Worm (Caenorhabditis elegans) whole organism, early embryonic: ENCODE measurements around the gene hst-1.
"Not testable (repeated sequence)": the region's sequence is repeated elsewhere in the genome, so short reads cannot be mapped to it uniquely, and the experiment has no call there.

ENCODE experiments used
- B0310.2 ChIP-seq: sonication (generic microtip); optimal IDR thresholded peaks from 2 replicates; lab custom pipeline; 2016; ENCODE audit warnings: mild to moderate bottlenecking, missing genetic modification characterization, missing compliant biosample characterization
- F13C5.2 ChIP-seq: sonication (generic microtip); optimal IDR thresholded peaks from 2 replicates; lab custom pipeline; 2017; ENCODE audit warnings: mild to moderate bottlenecking, missing genetic modification characterization, inconsistent platforms, missing compliant biosample characterization
- aly-1 ChIP-seq: sonication (generic microtip); optimal IDR thresholded peaks from 2 replicates; lab custom pipeline; 2016; ENCODE audit warnings: missing genetic modification characterization, missing compliant biosample characterization
- ama-1 ChIP-seq: fragments of 150-350 bp; optimal IDR thresholded peaks from 2 replicates; lab custom pipeline; 2014
- ceh-13 ChIP-seq: fragments of 200-800 bp; sonication (Bioruptor generic); optimal IDR thresholded peaks from 2 replicates; lab custom pipeline; 2018; ENCODE audit warnings: mild to moderate bottlenecking, missing genetic modification characterization, missing compliant biosample characterization
- ceh-36 ChIP-seq: sonication (generic microtip); optimal IDR thresholded peaks from 2 replicates; lab custom pipeline; 2016; ENCODE audit warnings: missing genetic modification characterization, inconsistent platforms, missing compliant biosample characterization
- ets-7 ChIP-seq: sonication (generic microtip); optimal IDR thresholded peaks from 2 replicates; lab custom pipeline; 2016; ENCODE audit warnings: missing genotype, missing genetic modification characterization, missing compliant biosample characterization
- flt-1 ChIP-seq: fragments of 200-800 bp; sonication (Bioruptor generic); IDR thresholded peaks from 2 replicates; pipeline ENCODE4 v1.3.6; 2022; ENCODE audit warnings: missing genetic modification characterization, missing compliant biosample characterization
- hmbx-1 ChIP-seq: sonication (generic microtip); optimal IDR thresholded peaks from 2 replicates; lab custom pipeline; 2016; ENCODE audit warnings: mild to moderate bottlenecking, missing genetic modification characterization, missing compliant biosample characterization
- hmg-4 ChIP-seq: fragments of 200-800 bp; sonication (Bioruptor generic); optimal IDR thresholded peaks from 2 replicates; lab custom pipeline; 2018; ENCODE audit warnings: mild to moderate bottlenecking, missing genetic modification characterization, missing compliant biosample characterization
- hnd-1 ChIP-seq: sonication (generic microtip); optimal IDR thresholded peaks from 2 replicates; lab custom pipeline; 2016; ENCODE audit warnings: missing genetic modification characterization, missing compliant biosample characterization
- pes-1 ChIP-seq: fragments of 200-800 bp; sonication (Bioruptor generic); IDR thresholded peaks from 2 replicates; pipeline ENCODE4 v1.3.6; 2022; ENCODE audit warnings: missing genetic modification reagents, missing genetic modification characterization, missing compliant biosample characterization
- scrt-1 ChIP-seq: fragments of 200-800 bp; sonication (Bioruptor generic); IDR thresholded peaks from 2 replicates; pipeline ENCODE4 v1.3.6; 2022; ENCODE audit warnings: missing genetic modification characterization, missing compliant biosample characterization
- sea-1 ChIP-seq: fragments of 200-800 bp; sonication (Bioruptor generic); conservative IDR thresholded peaks from 2 replicates; pipeline ENCODE4 v1.3.6; 2022; ENCODE audit warnings: missing genetic modification characterization, missing compliant biosample characterization
- tbx-11 ChIP-seq: fragments of 200-800 bp; sonication (Bioruptor generic); IDR thresholded peaks from 2 replicates; pipeline ENCODE4 v1.3.6; 2022; ENCODE audit warnings: missing genetic modification characterization, missing compliant biosample characterization
- tbx-37 ChIP-seq: fragments of 200-800 bp; sonication (Bioruptor generic); conservative IDR thresholded peaks from 2 replicates; pipeline ENCODE4 v1.3.6; 2022; ENCODE audit warnings: missing genetic modification reagents, missing genetic modification characterization, missing compliant biosample characterization
- tra-4 ChIP-seq: sonication (generic microtip); optimal IDR thresholded peaks from 2 replicates; lab custom pipeline; 2017; ENCODE audit warnings: missing genetic modification characterization, missing compliant biosample characterization

Gene hst-1

DNA sequence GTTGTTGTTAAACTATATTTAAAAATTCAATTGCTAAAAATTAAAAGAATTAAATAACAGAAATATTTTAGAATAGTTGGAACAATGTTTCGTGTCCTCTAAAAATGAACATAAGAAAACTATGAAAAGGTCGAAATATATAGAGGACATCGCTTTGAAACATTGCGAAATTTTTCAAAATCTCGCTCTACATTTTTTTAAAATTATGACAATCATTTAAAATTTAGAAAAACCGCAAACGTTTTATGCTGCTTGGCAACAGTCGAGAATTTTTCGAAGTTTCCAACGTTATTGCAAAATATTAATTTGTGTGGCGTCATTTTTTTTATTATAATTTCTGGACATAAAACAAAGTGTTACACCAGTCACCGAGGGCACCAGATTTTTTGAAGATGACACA lies 23.7 kb upstream of the hst-1 start, which contains the start of the genes parg-2 and ipla-5:
Gene parg-2, minus strand, starts transcription at position 101 of the 400 bp plus-strand sequence.
Gene ipla-5, plus strand, starts transcription at position 216 of the 400 bp plus-strand sequence.
- TF ChIP-seq F13C5.2; ceh-13 (GFP tag; lab: Kevin White, UChicago); ama-1 (lab: Kevin White, UChicago): not testable (repeated sequence)

DNA sequence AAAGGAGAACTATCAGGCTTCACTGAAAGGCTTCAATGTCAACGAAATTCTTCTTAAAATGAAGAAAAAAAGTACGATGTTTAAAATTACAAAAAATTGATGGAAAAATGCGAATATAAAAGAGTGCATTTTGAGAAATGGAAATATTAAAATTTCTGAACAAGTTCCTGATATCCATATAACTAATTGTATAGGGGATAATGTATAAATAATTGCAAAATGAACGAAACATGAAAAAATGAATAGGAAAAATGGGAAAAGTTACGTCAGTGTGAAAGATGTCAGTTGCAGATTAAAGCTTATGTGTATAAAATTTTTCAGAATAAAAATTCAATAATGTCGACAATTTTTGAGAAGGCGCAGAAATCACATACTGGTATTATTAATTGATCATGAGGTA lies 16.7 kb upstream of the hst-1 start:
- TF ChIP-seq flt-1 = no peak
- TF ChIP-seq B0310.2 (tag; lab: Kevin White, UChicago) = no peak
- no peak for TF ChIP-seq hmg-4 (GFP tag; lab: Kevin White, UChicago)
- no peak for TF ChIP-seq scrt-1 (GFP tag; lab: Robert Waterston, UW)
- no peak for TF ChIP-seq tra-4 (tag; lab: Kevin White, UChicago)
- no peak for TF ChIP-seq pes-1
- TF ChIP-seq ets-7 (tag; lab: Kevin White, UChicago) = no peak
- no peak for TF ChIP-seq ama-1 (lab: Kevin White, UChicago)
- TF ChIP-seq hmbx-1 = no peak
- TF ChIP-seq ceh-36 = no peak
- no peak for TF ChIP-seq aly-1
- TF ChIP-seq sea-1 (GFP tag; lab: Robert Waterston, UW) = no peak
- TF ChIP-seq tbx-11 (GFP tag; lab: Robert Waterston, UW) = no peak

DNA sequence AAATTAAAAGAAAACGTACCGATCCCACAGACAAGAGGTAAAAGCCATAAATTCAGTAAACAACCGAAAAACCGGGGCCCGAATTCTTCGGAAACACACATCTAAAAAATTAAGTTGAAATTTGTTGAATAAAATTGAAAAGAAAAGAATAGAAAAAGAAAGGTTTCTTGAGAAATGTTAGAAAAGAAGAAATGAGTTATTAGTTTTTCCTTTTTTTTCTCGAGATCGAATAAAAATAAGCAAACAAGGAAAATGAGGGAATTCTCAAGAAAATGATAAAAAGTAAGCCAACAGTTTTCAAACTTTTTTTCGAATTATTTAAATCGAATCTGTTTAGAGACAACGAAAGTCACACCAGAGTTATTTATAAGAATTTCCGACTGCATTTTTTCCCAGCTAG lies 14.2 kb upstream of the hst-1 start, which contains the start of gene H23L24.4:
Gene H23L24.4, minus strand, starts transcription at position 101 of the 400 bp plus-strand sequence.
- TF ChIP-seq pes-1 = no peak
- TF ChIP-seq flt-1 = no peak
- no peak for TF ChIP-seq ceh-36
- TF ChIP-seq ets-7 (tag; lab: Kevin White, UChicago) = no peak
- no peak for TF ChIP-seq hnd-1 (tag; lab: Kevin White, UChicago)
- no peak for TF ChIP-seq tbx-37 (GFP tag; lab: Robert Waterston, UW)
- TF ChIP-seq sea-1 (GFP tag; lab: Robert Waterston, UW) = no peak
- no peak for TF ChIP-seq ceh-13 (GFP tag; lab: Kevin White, UChicago)
- TF ChIP-seq hmg-4 (GFP tag; lab: Kevin White, UChicago) = no peak
- no peak for TF ChIP-seq F13C5.2
- TF ChIP-seq aly-1 = no peak
- TF ChIP-seq tra-4 (tag; lab: Kevin White, UChicago) = no peak
- no peak for TF ChIP-seq B0310.2 (tag; lab: Kevin White, UChicago)
- no peak for TF ChIP-seq tbx-11 (GFP tag; lab: Robert Waterston, UW)
- TF ChIP-seq hmbx-1 = no peak
- TF ChIP-seq ama-1 (lab: Kevin White, UChicago) = no peak
- no peak for TF ChIP-seq scrt-1 (GFP tag; lab: Robert Waterston, UW)

DNA sequence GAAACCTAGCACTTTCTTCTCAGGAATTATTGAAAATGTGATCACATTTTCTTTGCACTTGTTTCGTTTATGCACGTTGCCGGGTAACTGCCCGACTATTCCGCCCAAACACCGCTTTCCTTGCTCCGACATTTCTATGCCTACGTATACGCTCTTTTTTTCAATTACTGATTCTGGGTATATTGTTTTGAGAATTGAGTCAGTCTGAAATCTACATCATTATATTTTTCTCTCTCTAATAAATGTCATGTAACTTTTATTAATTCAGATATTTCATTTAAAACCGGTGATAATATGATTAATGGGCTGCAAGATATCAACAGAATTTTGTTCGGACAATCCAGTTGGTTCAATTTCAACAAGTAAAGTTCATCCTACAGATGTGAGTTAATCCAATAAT lies 6.1 kb upstream of the hst-1 start, which contains the start of gene ttll-11:
Gene ttll-11, plus strand, starts transcription at position 301 of the 400 bp plus-strand sequence.
- TF ChIP-seq hnd-1 (tag; lab: Kevin White, UChicago) = no peak
- no peak for TF ChIP-seq tra-4 (tag; lab: Kevin White, UChicago)

- TF ChIP-seq F13C5.2 (peak; percentile 41), ceh-36 (no peak)
Observed at ce11 chrIV:8687605-8688191, 3.6 kb downstream of the hst-1 start, which contains the start of gene snrp-3. Gene snrp-3, minus strand, starts transcription at chrIV:8687810.

DNA sequence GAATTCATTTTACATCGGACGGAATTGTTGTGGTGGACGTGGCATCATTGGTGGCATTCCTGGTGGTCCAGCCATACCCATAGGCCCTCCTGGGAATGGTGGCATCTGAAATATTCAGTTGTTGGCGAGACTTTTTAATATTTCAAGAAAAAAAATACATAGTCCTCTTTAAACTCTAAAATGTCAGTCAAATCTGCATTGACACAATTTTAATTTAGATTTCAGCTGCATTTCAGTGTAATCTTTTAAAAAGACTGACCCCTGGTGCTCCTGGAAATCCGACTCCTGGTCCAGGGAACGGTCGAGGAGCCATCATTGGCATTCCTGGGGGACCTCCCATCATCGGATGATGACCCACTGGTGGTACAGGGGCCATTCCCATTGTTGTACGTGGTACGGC lies 4.3 kb downstream of the hst-1 start:
- TF ChIP-seq F13C5.2 (no peak), pes-1 (no peak)

DNA sequence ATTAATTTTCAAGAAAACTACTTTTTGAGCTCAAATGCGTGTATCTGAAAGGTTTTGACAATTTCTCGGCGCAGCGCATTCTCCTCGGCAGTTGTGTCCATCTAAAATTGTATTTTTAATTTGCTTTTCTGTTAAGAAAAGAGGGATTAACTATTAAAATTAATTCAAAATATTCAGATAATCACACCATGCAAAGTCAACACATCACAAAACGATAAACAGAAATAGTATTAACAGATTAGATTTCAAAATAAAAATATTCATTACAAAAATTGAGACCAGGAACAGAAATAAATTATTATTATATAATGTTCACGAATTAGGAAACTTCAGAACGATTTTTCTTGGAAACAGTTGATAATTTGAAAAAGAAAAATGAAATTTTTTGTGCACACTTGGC lies 4.8 kb downstream of the hst-1 start, which contains the start of gene pole-2:
Gene pole-2, minus strand, starts transcription at position 101 of the 400 bp plus-strand sequence.
- TF ChIP-seq scrt-1 (GFP tag; lab: Robert Waterston, UW) (no peak), hnd-1 (tag; lab: Kevin White, UChicago) (no peak), F13C5.2 (no peak), flt-1 (no peak), hmbx-1 (no peak)

- TF ChIP-seq pes-1 (no peak), tbx-37 (GFP tag; lab: Robert Waterston, UW) (no peak), hmg-4 (GFP tag; lab: Kevin White, UChicago) (no peak), B0310.2 (tag; lab: Kevin White, UChicago) (no peak), flt-1 (no peak), ama-1 (lab: Kevin White, UChicago) (no peak), ceh-13 (GFP tag; lab: Kevin White, UChicago) (no peak), ets-7 (tag; lab: Kevin White, UChicago) (no peak), scrt-1 (GFP tag; lab: Robert Waterston, UW) (no peak), aly-1 (no peak), hmbx-1 (no peak), F13C5.2 (no peak), sea-1 (GFP tag; lab: Robert Waterston, UW) (no peak), tbx-11 (GFP tag; lab: Robert Waterston, UW) (no peak), ceh-36 (no peak), tra-4 (tag; lab: Kevin White, UChicago) (no peak)
Observed at ce11 chrIV:8679225-8679624, 12.1 kb downstream of the hst-1 start, which contains the start of gene nlp-60. Gene nlp-60, minus strand, starts transcription at chrIV:8679325.

DNA sequence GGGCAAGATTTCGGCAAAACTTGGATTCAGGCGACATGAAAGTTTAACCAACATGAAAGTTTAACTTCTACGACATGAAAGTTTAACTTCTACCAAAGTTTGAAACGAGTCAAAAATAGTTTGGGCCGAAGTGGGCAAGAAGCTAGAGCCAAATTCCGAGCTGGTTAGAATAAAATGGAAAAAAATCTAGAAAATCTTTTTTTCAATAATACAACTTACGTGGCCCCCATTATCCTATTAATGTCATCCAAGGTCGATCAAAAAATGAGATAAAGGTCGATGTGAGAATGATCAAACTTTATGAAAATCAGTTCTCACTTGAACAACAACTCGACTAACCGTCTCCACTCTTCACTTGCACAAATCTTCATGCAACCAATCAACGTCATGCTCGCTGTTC lies 14.0 kb downstream of the hst-1 start, which contains the start of gene F08B4.8:
Gene F08B4.8, plus strand, starts transcription at position 301 of the 400 bp plus-strand sequence.
- no peak for TF ChIP-seq F13C5.2
- TF ChIP-seq ceh-36 = no peak
- no peak for TF ChIP-seq ets-7 (tag; lab: Kevin White, UChicago)
- no peak for TF ChIP-seq ama-1 (lab: Kevin White, UChicago)
- TF ChIP-seq tbx-37 (GFP tag; lab: Robert Waterston, UW) = no peak
- TF ChIP-seq hmbx-1 = no peak
- no peak for TF ChIP-seq sea-1 (GFP tag; lab: Robert Waterston, UW)
- TF ChIP-seq B0310.2 (tag; lab: Kevin White, UChicago) = no peak
- no peak for TF ChIP-seq hnd-1 (tag; lab: Kevin White, UChicago)
- TF ChIP-seq tbx-11 (GFP tag; lab: Robert Waterston, UW) = no peak
- TF ChIP-seq aly-1 = no peak
- TF ChIP-seq ceh-13 (GFP tag; lab: Kevin White, UChicago) = no peak
- no peak for TF ChIP-seq scrt-1 (GFP tag; lab: Robert Waterston, UW)
- no peak for TF ChIP-seq flt-1
- no peak for TF ChIP-seq tra-4 (tag; lab: Kevin White, UChicago)
- no peak for TF ChIP-seq hmg-4 (GFP tag; lab: Kevin White, UChicago)
- TF ChIP-seq pes-1 = no peak
